Fruit fly (Drosophila melanogaster): ENCODE results near the gene CG42597.

DNA sequence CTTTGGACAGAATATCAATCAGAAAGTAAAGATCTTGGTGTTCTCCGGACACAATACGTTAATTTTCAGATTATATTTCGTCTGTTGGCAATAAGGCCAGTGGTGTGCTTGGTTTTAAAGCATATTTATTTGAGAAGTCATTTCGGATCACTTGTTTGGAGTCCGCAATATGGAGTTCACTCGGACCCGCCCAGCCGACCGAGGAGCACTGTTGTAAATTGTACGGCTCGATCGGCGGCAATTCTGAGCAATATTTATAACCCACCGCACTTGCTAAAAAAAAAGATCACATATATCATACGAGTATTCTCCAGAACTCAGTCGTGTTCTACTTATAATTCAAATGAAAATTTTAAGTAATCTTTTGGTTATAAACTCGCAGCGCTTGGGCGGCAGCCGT lies 50.3 kb downstream of the CG42597 start, which contains the start of gene CG31693:
- no peak for TF ChIP-seq pan (optimal IDR thresholded peaks at IDR 0.05)
- TF ChIP-seq psq (optimal IDR thresholded peaks at IDR 0.05): no peak
- no peak for TF ChIP-seq Dll (optimal IDR thresholded peaks at IDR 0.05)
